Fruit fly (Drosophila melanogaster) whole organism, embryonic: Measurements from ENCODE around the gene CG9839.

Experiments
- Abd-B ChIP-seq: fragments of 200-800 bp; sonication (Bioruptor generic); optimal IDR thresholded peaks from 2 replicates; lab custom pipeline; 2018; ENCODE audit warnings: missing biosample characterization, mild to moderate bottlenecking, missing genetic modification characterization, moderate library complexity
- Adf1 ChIP-seq: fragments of 200-800 bp; sonication (Bioruptor generic); IDR thresholded peaks from 2 replicates; pipeline ENCODE4 v1.3.6; 2022; ENCODE audit warnings: missing biosample characterization, missing genetic modification characterization
- B-H1 ChIP-seq: fragments of 200-800 bp; sonication (Bioruptor generic); IDR thresholded peaks from 3 replicates; pipeline ENCODE4 v1.3.6; 2022; ENCODE audit warnings: missing biosample characterization, missing genetic modification characterization
- Bdp1 ChIP-seq: fragments of 200-800 bp; sonication (Bioruptor generic); optimal IDR thresholded peaks from 3 replicates; lab custom pipeline; 2016; ENCODE audit warnings: missing biosample characterization, missing genetic modification characterization
- CG1024 ChIP-seq: fragments of 200-800 bp; sonication (Bioruptor generic); IDR thresholded peaks from 2 replicates; pipeline ENCODE4 v1.3.6; 2022; ENCODE audit warnings: missing biosample characterization, missing genetic modification characterization
- CG10431 ChIP-seq: fragments of 200-800 bp; sonication (Bioruptor generic); optimal IDR thresholded peaks from 3 replicates; lab custom pipeline; 2018; ENCODE audit warnings: missing biosample characterization, mild to moderate bottlenecking, missing genetic modification characterization
- CG13775 ChIP-seq: fragments of 200-800 bp; sonication (Bioruptor generic); optimal IDR thresholded peaks from 3 replicates; lab custom pipeline; 2017; ENCODE audit warnings: missing biosample characterization, mild to moderate bottlenecking, missing genetic modification characterization
- CG15514 ChIP-seq: fragments of 200-800 bp; sonication (Bioruptor generic); optimal IDR thresholded peaks from 3 replicates; lab custom pipeline; 2017; ENCODE audit warnings: missing biosample characterization, missing genetic modification characterization, mild to moderate bottlenecking, moderate library complexity, missing genetic modification reagents
- CG3407 ChIP-seq: fragments of 200-800 bp; sonication (Bioruptor generic); optimal IDR thresholded peaks from 2 replicates; lab custom pipeline; 2018; ENCODE audit warnings: missing biosample characterization, mild to moderate bottlenecking, missing genetic modification characterization
- CG5953 ChIP-seq: fragments of 200-800 bp; sonication (Bioruptor generic); IDR thresholded peaks from 2 replicates; pipeline ENCODE4 v1.3.6; 2022; ENCODE audit warnings: missing biosample characterization, missing genetic modification characterization
- CG8478 ChIP-seq: fragments of >200 bp; optimal IDR thresholded peaks from 2 replicates; lab custom pipeline; 2018
- Dfd ChIP-seq, 2 experiments: fragments of >200 bp; optimal IDR thresholded peaks; 2 replicates each; lab custom pipeline; 2017; ENCODE audit warnings: missing biosample characterization in 2 of 2, missing genetic modification characterization in 2 of 2
- Dip3 ChIP-seq: fragments of 200-800 bp; sonication (Bioruptor generic); optimal IDR thresholded peaks from 3 replicates; lab custom pipeline; 2016; ENCODE audit warnings: missing biosample characterization, missing genetic modification characterization
- HLH54F ChIP-seq: fragments of 200-800 bp; sonication (Bioruptor generic); optimal IDR thresholded peaks from 3 replicates; lab custom pipeline; 2016; ENCODE audit warnings: missing biosample characterization, missing genetic modification characterization
- Hr39 ChIP-seq: fragments of >200 bp; optimal IDR thresholded peaks from 2 replicates; lab custom pipeline; 2017
- MBD-R2 ChIP-seq: fragments of 200-800 bp; sonication (Bioruptor generic); IDR thresholded peaks from 2 replicates; pipeline ENCODE4 v1.3.6; 2022; ENCODE audit warnings: missing biosample characterization, missing genetic modification characterization
- Usf ChIP-seq: fragments of 200-800 bp; sonication (Bioruptor generic); optimal IDR thresholded peaks from 2 replicates; lab custom pipeline; 2017; ENCODE audit warnings: missing genotype, missing biosample characterization, missing genetic modification characterization
- Xrp1 ChIP-seq: fragments of 200-800 bp; sonication (Bioruptor generic); IDR thresholded peaks from 2 replicates; pipeline ENCODE4 v1.3.6; 2022; ENCODE audit warnings: missing biosample characterization, missing genetic modification characterization
- abd-A ChIP-seq: fragments of 200-800 bp; sonication (Bioruptor generic); optimal IDR thresholded peaks from 3 replicates; lab custom pipeline; 2019; ENCODE audit warnings: missing biosample characterization, mild to moderate bottlenecking, missing genetic modification characterization, moderate library complexity
- ap ChIP-seq: fragments of 200-800 bp; sonication (Bioruptor generic); IDR thresholded peaks from 2 replicates; pipeline ENCODE4 v1.3.6; 2022; ENCODE audit warnings: missing biosample characterization, missing genetic modification characterization
- ato ChIP-seq: fragments of 200-800 bp; sonication (Bioruptor generic); IDR thresholded peaks from 2 replicates; pipeline ENCODE4 v1.3.6; 2022; ENCODE audit warnings: missing biosample characterization, missing genetic modification characterization; ENCODE audit not compliant: partially characterized antibody
- az2 ChIP-seq: fragments of 200-800 bp; sonication (Bioruptor generic); optimal IDR thresholded peaks from 3 replicates; lab custom pipeline; 2016; ENCODE audit warnings: missing biosample characterization, missing genetic modification characterization
- bbx ChIP-seq: fragments of 200-800 bp; sonication (Bioruptor generic); IDR thresholded peaks from 2 replicates; pipeline ENCODE4 v1.3.6; 2022; ENCODE audit warnings: missing biosample characterization, missing genetic modification characterization; ENCODE audit not compliant: partially characterized antibody
- bsh ChIP-seq, 2 experiments: fragments of 200-800 bp; sonication (Bioruptor generic); optimal IDR thresholded peaks; 2 replicates each; lab custom pipeline; 2017 to 2018; ENCODE audit warnings: mild to moderate bottlenecking in 2 of 2, missing biosample characterization in 2 of 2, missing genetic modification characterization in 2 of 2, moderate library complexity in 1 of 2
- cas ChIP-seq: fragments of 200-800 bp; sonication (Bioruptor generic); IDR thresholded peaks from 2 replicates; pipeline ENCODE4 v1.3.6; 2022; ENCODE audit warnings: missing biosample characterization, missing genetic modification characterization
- chm ChIP-seq: fragments of 200-800 bp; sonication (Bioruptor generic); IDR thresholded peaks from 2 replicates; pipeline ENCODE4 v1.3.6; 2022; ENCODE audit warnings: missing biosample characterization, missing genetic modification characterization
- cwo ChIP-seq: fragments of 200-800 bp; sonication (Bioruptor generic); optimal IDR thresholded peaks from 3 replicates; lab custom pipeline; 2017; ENCODE audit warnings: missing biosample characterization, missing genetic modification characterization, mild to moderate bottlenecking, moderate library complexity, missing genetic modification reagents
- da ChIP-seq: fragments of 200-800 bp; sonication (Bioruptor generic); optimal IDR thresholded peaks from 2 replicates; lab custom pipeline; 2016; ENCODE audit warnings: missing biosample characterization, missing genetic modification characterization
- danr ChIP-seq: fragments of 200-800 bp; sonication (Bioruptor generic); IDR thresholded peaks from 2 replicates; pipeline ENCODE4 v1.3.6; 2022; ENCODE audit warnings: missing biosample characterization, missing genetic modification characterization
- exex ChIP-seq: fragments of 200-800 bp; sonication (Bioruptor generic); optimal IDR thresholded peaks from 4 replicates; lab custom pipeline; 2018; ENCODE audit warnings: missing biosample characterization, mild to moderate bottlenecking, missing genetic modification characterization, moderate library complexity
- fd64A ChIP-seq: fragments of 200-800 bp; sonication (Bioruptor generic); optimal IDR thresholded peaks from 3 replicates; lab custom pipeline; 2018; ENCODE audit warnings: missing biosample characterization, mild to moderate bottlenecking, missing genetic modification characterization
- gem ChIP-seq: fragments of 200-800 bp; sonication (Bioruptor generic); optimal IDR thresholded peaks from 2 replicates; lab custom pipeline; 2019; ENCODE audit warnings: missing biosample characterization, mild to moderate bottlenecking, missing genetic modification characterization, moderate library complexity
- gfzf ChIP-seq: fragments of 200-800 bp; sonication (Bioruptor generic); optimal IDR thresholded peaks from 2 replicates; lab custom pipeline; 2016; ENCODE audit warnings: missing biosample characterization, mild to moderate bottlenecking, missing genetic modification characterization, moderate library complexity
- ham ChIP-seq: fragments of 200-800 bp; sonication (Bioruptor generic); IDR thresholded peaks from 2 replicates; pipeline ENCODE4 v1.3.6; 2022; ENCODE audit warnings: missing biosample characterization, missing genetic modification characterization
- hb ChIP-seq: fragments of 200-800 bp; sonication (Bioruptor generic); IDR thresholded peaks from 3 replicates; pipeline ENCODE4 v1.3.6; 2022; ENCODE audit warnings: missing biosample characterization, missing genetic modification characterization; ENCODE audit not compliant: partially characterized antibody
- hbn ChIP-seq: fragments of 200-800 bp; sonication (Bioruptor generic); IDR thresholded peaks from 2 replicates; pipeline ENCODE4 v1.3.6; 2022; ENCODE audit warnings: missing biosample characterization, missing genetic modification characterization; ENCODE audit not compliant: partially characterized antibody
- mirr ChIP-seq: fragments of 200-800 bp; sonication (Bioruptor generic); optimal IDR thresholded peaks from 3 replicates; lab custom pipeline; 2018; ENCODE audit warnings: missing biosample characterization, mild to moderate bottlenecking, missing genetic modification characterization
- onecut ChIP-seq: fragments of 200-800 bp; sonication (Bioruptor generic); IDR thresholded peaks from 2 replicates; pipeline ENCODE4 v1.3.6; 2022; ENCODE audit warnings: missing biosample characterization, missing genetic modification characterization
- org-1 ChIP-seq: fragments of 200-800 bp; sonication (Bioruptor generic); optimal IDR thresholded peaks from 2 replicates; lab custom pipeline; 2017; ENCODE audit warnings: missing biosample characterization, missing genetic modification characterization
- peb ChIP-seq: fragments of 200-800 bp; sonication (Bioruptor generic); IDR thresholded peaks from 2 replicates; pipeline ENCODE4 v1.3.6; 2022; ENCODE audit warnings: missing biosample characterization, missing genetic modification characterization
- pfk ChIP-seq: fragments of 200-800 bp; sonication (Bioruptor generic); optimal IDR thresholded peaks from 2 replicates; lab custom pipeline; 2018; ENCODE audit warnings: missing biosample characterization, mild to moderate bottlenecking, missing genetic modification characterization, moderate library complexity
- phol ChIP-seq: fragments of 200-800 bp; sonication (Bioruptor generic); optimal IDR thresholded peaks from 3 replicates; lab custom pipeline; 2018; ENCODE audit warnings: missing biosample characterization, mild to moderate bottlenecking, missing genetic modification characterization, moderate library complexity
- repo ChIP-seq: fragments of 200-800 bp; sonication (Bioruptor generic); optimal IDR thresholded peaks from 2 replicates; lab custom pipeline; 2016; ENCODE audit warnings: missing biosample characterization, missing genetic modification characterization
- seq ChIP-seq: fragments of 200-800 bp; sonication (Bioruptor generic); IDR thresholded peaks from 2 replicates; pipeline ENCODE4 v1.3.6; 2022; ENCODE audit warnings: missing biosample characterization, missing genetic modification characterization
- slbo ChIP-seq: fragments of 200-800 bp; sonication (Bioruptor generic); IDR thresholded peaks from 2 replicates; pipeline ENCODE4 v1.3.6; 2022; ENCODE audit warnings: missing biosample characterization, missing genetic modification characterization
- sna ChIP-seq: fragments of 200-800 bp; sonication (Bioruptor generic); IDR thresholded peaks from 2 replicates; pipeline ENCODE4 v1.3.6; 2022; ENCODE audit warnings: missing biosample characterization, missing genetic modification characterization; ENCODE audit not compliant: partially characterized antibody
- so ChIP-seq: fragments of 200-800 bp; sonication (Bioruptor generic); IDR thresholded peaks from 3 replicates; pipeline ENCODE4 v1.3.6; 2022; ENCODE audit warnings: missing biosample characterization, missing genetic modification characterization
- ssp ChIP-seq: fragments of 200-800 bp; sonication (Bioruptor generic); IDR thresholded peaks from 2 replicates; pipeline ENCODE4 v1.3.6; 2022; ENCODE audit warnings: missing biosample characterization, missing genetic modification characterization
- stc ChIP-seq: fragments of 200-800 bp; sonication (Bioruptor generic); IDR thresholded peaks from 2 replicates; pipeline ENCODE4 v1.3.6; 2022; ENCODE audit warnings: missing biosample characterization, missing genetic modification characterization
- sug ChIP-seq: fragments of 200-800 bp; optimal IDR thresholded peaks from 2 replicates; lab custom pipeline; 2019; ENCODE audit warnings: missing biosample characterization, mild to moderate bottlenecking, missing genetic modification characterization, moderate library complexity
- zen ChIP-seq: fragments of 200-800 bp; sonication (Bioruptor generic); optimal IDR thresholded peaks from 3 replicates; lab custom pipeline; 2018; ENCODE audit warnings: missing biosample characterization, mild to moderate bottlenecking, missing genetic modification characterization, moderate library complexity

Gene CG9839

dm6 chr3R:8801126-8801762, 4.4 kb downstream of the CG9839 start, which contains the start of the genes Pif1A, Pif1B and CCT7 (continued):
- TF ChIP-seq peb (GFP tag; lab: Robert Waterston, UW) (no peak), seq (GFP tag; lab: Robert Waterston, UW) (no peak), sug (tag; lab: Kevin White, UChicago) (no peak), ato (peak; percentile 77), Usf (GFP tag; lab: Kevin White, UChicago) (no peak), CG13775 (GFP tag; lab: Kevin White, UChicago) (peak; percentile 5), da (peak; percentile 33), stc (GFP tag; lab: Robert Waterston, UW) (no peak), gem (peak; percentile 32), Xrp1 (GFP tag; lab: Robert Waterston, UW) (peak; percentile 18; the same call in 1 of the 2 replicates), ham (no peak), hbn (GFP tag; lab: Robert Waterston, UW) (peak; percentile 95), Adf1 (GFP tag; lab: Robert Waterston, UW) (no peak), hb (GFP tag; lab: Robert Waterston, UW) (peak; percentile 86), CG15514 (GFP tag; lab: Kevin White, UChicago) (peak; percentile 73), so (no peak), ap (GFP tag; lab: Robert Waterston, UW) (no peak), org-1 (GFP tag; lab: Kevin White, UChicago) (no peak), danr (no peak), fd64A (GFP tag; lab: Kevin White, UChicago) (no peak), gfzf (peak; percentile 60), CG8478 (lab: Kevin White, UChicago) (no peak), MBD-R2 (GFP tag; lab: Robert Waterston, UW) (peak; percentile 62), chm (GFP tag; lab: Robert Waterston, UW) (no peak), bsh (GFP tag; optimal IDR thresholded peaks at IDR 0.05; lab: Kevin White, UChicago) (no peak), onecut (GFP tag; lab: Robert Waterston, UW) (no peak), HLH54F (GFP tag; lab: Kevin White, UChicago) (peak; percentile 25), CG1024 (GFP tag; lab: Robert Waterston, UW) (no peak), ssp (GFP tag; lab: Robert Waterston, UW) (no peak), Bdp1 (no peak), B-H1 (GFP tag; lab: Robert Waterston, UW) (no peak), repo (GFP tag; lab: Kevin White, UChicago) (peak; percentile 5), pfk (GFP tag; lab: Kevin White, UChicago) (no peak), bbx (GFP tag; lab: Robert Waterston, UW) (peak; percentile 87), Abd-B (GFP tag; lab: Kevin White, UChicago) (no peak), sna (GFP tag; lab: Robert Waterston, UW) (peak; percentile 97), Dip3 (GFP tag; lab: Kevin White, UChicago) (no peak), slbo (peak; percentile 14; the same call in 1 of the 2 replicates), Hr39 (lab: Kevin White, UChicago) (no peak), cas (GFP tag; lab: Robert Waterston, UW) (no peak), abd-A (tag; lab: Kevin White, UChicago) (peak; percentile 68), CG5953 (GFP tag; lab: Robert Waterston, UW) (no peak), cwo (GFP tag; lab: Kevin White, UChicago) (no peak), zen (tag; lab: Kevin White, UChicago) (no peak), az2 (GFP tag; lab: Kevin White, UChicago) (peak; percentile 3), exex (tag; lab: Kevin White, UChicago) (peak; percentile 24), CG3407 (GFP tag; lab: Kevin White, UChicago) (no peak), Dfd (GFP tag; optimal IDR thresholded peaks at IDR 0.05; lab: Kevin White, UChicago) (no peak), phol (peak; percentile 42), mirr (GFP tag; lab: Kevin White, UChicago) (no peak), CG10431 (GFP tag; lab: Kevin White, UChicago) (no peak)
